Worm (Caenorhabditis elegans): ENCODE results near the gene K08E5.1.

DNA sequence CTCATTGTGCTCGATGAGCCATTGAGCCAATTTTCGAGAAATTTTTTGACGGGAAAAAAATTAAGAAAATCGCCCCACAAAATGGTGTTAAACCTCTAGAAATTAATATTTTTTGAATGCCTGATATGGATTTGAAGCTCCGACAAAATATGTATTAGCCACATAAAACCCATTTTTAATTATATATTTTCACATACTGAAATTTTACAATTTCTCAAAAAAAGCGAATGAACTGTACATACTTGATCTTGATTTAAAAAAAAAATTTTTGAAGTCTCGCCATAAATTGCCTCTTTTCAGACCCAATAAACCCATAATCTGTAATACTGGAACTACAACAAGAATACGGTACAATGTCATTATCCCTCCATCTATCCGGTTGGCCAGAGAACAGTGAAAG, 5.9 kb upstream of the K08E5.1 start, which contains the start of gene nac-3:
- TF ChIP-seq K12H6.12 (tag; optimal IDR thresholded peaks at IDR 0.05) (no peak), aptf-3 (GFP tag; IDR thresholded peaks at IDR 0.05) (no peak), let-526 (GFP tag; IDR thresholded peaks at IDR 0.05) (no peak), dpl-1 (GFP tag; optimal IDR thresholded peaks at IDR 0.05) (no peak), dpff-1 (tag; optimal IDR thresholded peaks at IDR 0.05) (no peak), ama-1 (optimal IDR thresholded peaks at IDR 0.05) (no peak), ama-1 (GFP tag; optimal IDR thresholded peaks at IDR 0.05) (no peak)
